Worm (Caenorhabditis elegans) whole organism, mixed stage, embryonic: ENCODE measurements around the gene sre-53.

Experiments used
- M03D4.4 ChIP-seq: sonication (generic microtip); optimal IDR thresholded peaks from 2 replicates; lab custom pipeline; 2017; ENCODE audit warnings: mild to moderate bottlenecking, missing genetic modification characterization, missing compliant biosample characterization
- bed-3 ChIP-seq: fragments of 200-800 bp; sonication (Bioruptor generic); optimal IDR thresholded peaks from 3 replicates; lab custom pipeline; 2018; ENCODE audit warnings: mild to moderate bottlenecking, missing genetic modification characterization, moderate library complexity, missing compliant biosample characterization
- blmp-1 ChIP-seq: fragments of 150-350 bp; optimal IDR thresholded peaks from 2 replicates; lab custom pipeline; 2014; ENCODE audit warnings: missing biosample characterization, missing genetic modification characterization
- ceh-39 ChIP-seq: fragments of 150-350 bp; optimal IDR thresholded peaks from 2 replicates; lab custom pipeline; 2014; ENCODE audit warnings: missing biosample characterization, missing genetic modification characterization
- ceh-43 ChIP-seq: fragments of 200-800 bp; sonication (Bioruptor generic); optimal IDR thresholded peaks from 2 replicates; lab custom pipeline; 2018; ENCODE audit warnings: mild to moderate bottlenecking, missing genetic modification characterization, moderate library complexity, missing compliant biosample characterization
- cnd-1 ChIP-seq: fragments of 200-800 bp; sonication (Bioruptor generic); optimal IDR thresholded peaks from 2 replicates; lab custom pipeline; 2018; ENCODE audit warnings: mild to moderate bottlenecking, missing genetic modification characterization, missing compliant biosample characterization
- elt-1 ChIP-seq: sonication (generic microtip); optimal IDR thresholded peaks from 2 replicates; lab custom pipeline; 2017; ENCODE audit warnings: missing genetic modification characterization, mild to moderate bottlenecking, missing compliant biosample characterization, antibody characterized with exemption, moderate library complexity, borderline replicate concordance; ENCODE audit not compliant: insufficient read depth
- elt-3 ChIP-seq: fragments of 150-350 bp; optimal IDR thresholded peaks from 2 replicates; lab custom pipeline; 2014; ENCODE audit warnings: missing biosample characterization, missing genetic modification characterization
- flh-1 ChIP-seq: fragments of 200-800 bp; sonication (Bioruptor generic); optimal IDR thresholded peaks from 2 replicates; lab custom pipeline; 2018; ENCODE audit warnings: mild to moderate bottlenecking, missing genetic modification characterization, moderate library complexity, missing compliant biosample characterization
- ham-2 ChIP-seq: fragments of 200-800 bp; sonication (Bioruptor generic); optimal IDR thresholded peaks from 2 replicates; lab custom pipeline; 2018; ENCODE audit warnings: mild to moderate bottlenecking, missing genetic modification characterization, missing compliant biosample characterization
- hlh-1 ChIP-seq: fragments of 150-350 bp; optimal IDR thresholded peaks from 2 replicates; lab custom pipeline; 2014; ENCODE audit warnings: missing biosample characterization, missing genetic modification reagents, missing genetic modification characterization
- lin-13 ChIP-seq: fragments of 150-350 bp; optimal IDR thresholded peaks from 2 replicates; lab custom pipeline; 2014; ENCODE audit warnings: missing biosample characterization, missing genetic modification characterization
- lin-32 ChIP-seq: fragments of 200-800 bp; sonication (Bioruptor generic); optimal IDR thresholded peaks from 2 replicates; lab custom pipeline; 2018; ENCODE audit warnings: mild to moderate bottlenecking, missing genetic modification characterization, missing compliant biosample characterization
- lsy-2 ChIP-seq: fragments of 150-350 bp; optimal IDR thresholded peaks from 2 replicates; lab custom pipeline; 2014; ENCODE audit warnings: missing biosample characterization, missing genetic modification characterization
- mab-5 ChIP-seq: fragments of 150-350 bp; optimal IDR thresholded peaks from 2 replicates; lab custom pipeline; 2014; ENCODE audit warnings: missing biosample characterization, missing genetic modification characterization
- mep-1 ChIP-seq: fragments of 150-350 bp; optimal IDR thresholded peaks from 2 replicates; lab custom pipeline; 2017; ENCODE audit warnings: missing biosample characterization, missing genetic modification reagents, missing genetic modification characterization, inconsistent platforms
- mls-2 ChIP-seq: sonication (generic microtip); optimal IDR thresholded peaks from 2 replicates; lab custom pipeline; 2016; ENCODE audit warnings: mild to moderate bottlenecking, missing genetic modification characterization, moderate library complexity, missing compliant biosample characterization
- nhr-2 ChIP-seq: fragments of 150-350 bp; optimal IDR thresholded peaks from 2 replicates; lab custom pipeline; 2014; ENCODE audit warnings: missing biosample characterization, missing genetic modification characterization
- nhr-237 ChIP-seq: fragments of 150-350 bp; optimal IDR thresholded peaks from 2 replicates; lab custom pipeline; 2014; ENCODE audit warnings: missing biosample characterization, missing genetic modification characterization
- nhr-76 ChIP-seq: sonication (generic microtip); optimal IDR thresholded peaks from 2 replicates; lab custom pipeline; 2017; ENCODE audit warnings: missing biosample characterization, missing genetic modification characterization
- pha-4 ChIP-seq: fragments of 150-350 bp; optimal IDR thresholded peaks from 2 replicates; lab custom pipeline; 2018; ENCODE audit warnings: missing biosample characterization, missing genetic modification reagents, missing genetic modification characterization
- sem-2 ChIP-seq: fragments of 200-800 bp; sonication (Bioruptor generic); optimal IDR thresholded peaks from 2 replicates; lab custom pipeline; 2018; ENCODE audit warnings: mild to moderate bottlenecking, missing genetic modification characterization, missing compliant biosample characterization
- snpc-4 ChIP-seq: fragments of 150-350 bp; optimal IDR thresholded peaks from 2 replicates; lab custom pipeline; 2014; ENCODE audit warnings: missing biosample characterization, missing genetic modification characterization
- sptf-1 ChIP-seq: sonication (generic microtip); optimal IDR thresholded peaks from 2 replicates; lab custom pipeline; 2017; ENCODE audit warnings: mild to moderate bottlenecking, missing genetic modification characterization, moderate library complexity, missing compliant biosample characterization
- tbx-8 ChIP-seq: fragments of 200-800 bp; sonication (Bioruptor generic); optimal IDR thresholded peaks from 2 replicates; lab custom pipeline; 2018; ENCODE audit warnings: mild to moderate bottlenecking, missing genetic modification characterization, moderate library complexity, missing compliant biosample characterization
- unc-120 ChIP-seq: sonication (generic microtip); optimal IDR thresholded peaks from 2 replicates; lab custom pipeline; 2017; ENCODE audit warnings: missing genetic modification characterization, missing compliant biosample characterization; ENCODE audit not compliant: poor library complexity, severe bottlenecking
- unc-39 ChIP-seq: fragments of 150-350 bp; optimal IDR thresholded peaks from 2 replicates; lab custom pipeline; 2014; ENCODE audit warnings: missing biosample characterization, missing genetic modification characterization
- unc-62 ChIP-seq: fragments of 150-350 bp; optimal IDR thresholded peaks from 2 replicates; lab custom pipeline; 2014; ENCODE audit warnings: missing biosample characterization, missing genetic modification reagents, missing genetic modification characterization
- ztf-11 ChIP-seq: fragments of 150-350 bp; optimal IDR thresholded peaks from 2 replicates; lab custom pipeline; 2014; ENCODE audit warnings: missing biosample characterization, missing genetic modification characterization

sre-53 gene

ce11 chrII:12300680-12301079, 22.5 kb downstream of the sre-53 start:
- TF ChIP-seq sem-2 (no peak), mab-5 (tag; lab: Kevin White, UChicago) (no peak), pha-4 (tag; lab: Kevin White, UChicago) (no peak), ham-2 (no peak), flh-1 (GFP tag; lab: Kevin White, UChicago) (no peak), M03D4.4 (tag; lab: Kevin White, UChicago) (no peak), unc-62 (GFP tag; lab: Kevin White, UChicago) (no peak), ceh-39 (no peak), blmp-1 (tag; lab: Kevin White, UChicago) (no peak), nhr-76 (tag; lab: Kevin White, UChicago) (no peak), bed-3 (GFP tag; lab: Kevin White, UChicago) (no peak), nhr-2 (tag; lab: Kevin White, UChicago) (no peak), lin-32 (GFP tag; lab: Kevin White, UChicago) (no peak)
- TF ChIP-seq, all 35 proteins: peak for 0

ce11 chrII:12296591-12296990, 26.6 kb downstream of the sre-53 start:
- TF ChIP-seq nhr-2 (tag; lab: Kevin White, UChicago) (no peak), ztf-11 (tag; lab: Kevin White, UChicago) (no peak), elt-3 (tag; lab: Kevin White, UChicago) (no peak), bed-3 (GFP tag; lab: Kevin White, UChicago) (no peak), cnd-1 (no peak), lsy-2 (tag; lab: Kevin White, UChicago) (no peak), flh-1 (GFP tag; lab: Kevin White, UChicago) (no peak), unc-120 (tag; lab: Kevin White, UChicago) (no peak), nhr-237 (tag; lab: Kevin White, UChicago) (no peak), lin-32 (GFP tag; lab: Kevin White, UChicago) (no peak), ham-2 (no peak), hlh-1 (tag; lab: Kevin White, UChicago) (no peak), blmp-1 (tag; lab: Kevin White, UChicago) (no peak), elt-1 (tag; lab: Kevin White, UChicago) (no peak), pha-4 (tag; lab: Kevin White, UChicago) (no peak)
- TF ChIP-seq, all 35 proteins: peak for 0

ce11 chrII:12289085-12289484, 34.1 kb downstream of the sre-53 start, which contains the start of gene Y57A10A.31:
Y57A10A.31 (plus strand) TSS chrII:12289385.
- TF ChIP-seq sem-2, result no peak
- no peak for TF ChIP-seq flh-1 (GFP tag; lab: Kevin White, UChicago)
- TF ChIP-seq unc-62 (GFP tag; lab: Kevin White, UChicago), result no peak
- TF ChIP-seq pha-4 (tag; lab: Kevin White, UChicago), result no peak
- TF ChIP-seq snpc-4, result no peak
- no peak for TF ChIP-seq unc-39 (tag; lab: Kevin White, UChicago)
- no peak for TF ChIP-seq lin-13 (tag; lab: Kevin White, UChicago)
- TF ChIP-seq sptf-1 (tag; lab: Kevin White, UChicago), result no peak
- TF ChIP-seq ham-2, result no peak
- TF ChIP-seq blmp-1 (tag; lab: Kevin White, UChicago), result no peak
- no peak for TF ChIP-seq nhr-2 (tag; lab: Kevin White, UChicago)
- TF ChIP-seq elt-1 (tag; lab: Kevin White, UChicago), result no peak
- no peak for TF ChIP-seq ceh-43 (GFP tag; lab: Kevin White, UChicago)
- TF ChIP-seq mab-5 (tag; lab: Kevin White, UChicago), result no peak
- no peak for TF ChIP-seq mep-1 (tag; lab: Kevin White, UChicago)
- no peak for TF ChIP-seq unc-120 (tag; lab: Kevin White, UChicago)
- TF ChIP-seq lin-32 (GFP tag; lab: Kevin White, UChicago), result no peak

ce11 chrII:12284045-12284444, 39.2 kb downstream of the sre-53 start:
- TF ChIP-seq ceh-43 (GFP tag; lab: Kevin White, UChicago) (no peak), mls-2 (no peak), lsy-2 (tag; lab: Kevin White, UChicago) (no peak), unc-39 (tag; lab: Kevin White, UChicago) (no peak), mep-1 (tag; lab: Kevin White, UChicago) (no peak), sem-2 (no peak), bed-3 (GFP tag; lab: Kevin White, UChicago) (no peak), tbx-8 (GFP tag; lab: Kevin White, UChicago) (no peak), flh-1 (GFP tag; lab: Kevin White, UChicago) (no peak), unc-62 (GFP tag; lab: Kevin White, UChicago) (no peak), ceh-39 (no peak), blmp-1 (tag; lab: Kevin White, UChicago) (no peak)
